Worm (Caenorhabditis elegans) whole organism, L4 larva: ENCODE data around the gene srh-115.

Experiments used
- F10B5.3 ChIP-seq: sonication (generic microtip); optimal IDR thresholded peaks from 2 replicates; lab custom pipeline; 2016; ENCODE audit warnings: mild to moderate bottlenecking, missing genetic modification characterization, missing compliant biosample characterization
- F37D6.2 ChIP-seq: sonication (generic microtip); optimal IDR thresholded peaks from 2 replicates; lab custom pipeline; 2016; ENCODE audit warnings: mild to moderate bottlenecking, missing genetic modification characterization, missing compliant biosample characterization
- F44E2.7 ChIP-seq: fragments of 200-800 bp; sonication (Bioruptor generic); IDR thresholded peaks from 2 replicates; pipeline ENCODE4 v2.1.2; 2022; ENCODE audit warnings: missing genetic modification characterization, missing compliant biosample characterization
- F49E8.2 ChIP-seq: sonication (generic microtip); optimal IDR thresholded peaks from 2 replicates; lab custom pipeline; 2016; ENCODE audit warnings: missing compliant biosample characterization, mild to moderate bottlenecking, missing genetic modification characterization, borderline replicate concordance
- T26A8.4 ChIP-seq: fragments of 200-800 bp; sonication (Bioruptor generic); IDR thresholded peaks from 2 replicates; pipeline ENCODE4 v1.3.6; 2022; ENCODE audit warnings: missing genetic modification characterization, missing compliant biosample characterization
- Y105C5A.15 ChIP-seq: fragments of 200-800 bp; sonication (Bioruptor generic); IDR thresholded peaks from 2 replicates; pipeline ENCODE4 v1.3.6; 2022; ENCODE audit warnings: missing genetic modification characterization, missing compliant biosample characterization
- ceh-20 ChIP-seq: fragments of 200-800 bp; sonication (Bioruptor generic); IDR thresholded peaks from 2 replicates; pipeline ENCODE4 v1.3.6; 2022; ENCODE audit warnings: missing genetic modification reagents, missing genetic modification characterization, missing compliant biosample characterization
- ceh-28 ChIP-seq: fragments of 150-350 bp; optimal IDR thresholded peaks from 2 replicates; lab custom pipeline; 2014; ENCODE audit warnings: missing biosample characterization, missing genetic modification reagents, missing genetic modification characterization
- ceh-82 ChIP-seq: sonication (generic microtip); optimal IDR thresholded peaks from 2 replicates; lab custom pipeline; 2017; ENCODE audit warnings: missing biosample characterization, missing genetic modification characterization
- ces-1 ChIP-seq: fragments of 150-350 bp; sonication (generic microtip); optimal IDR thresholded peaks from 4 replicates; lab custom pipeline; 2014; ENCODE audit warnings: missing biosample characterization, missing genetic modification reagents, missing genetic modification characterization
- dmd-8 ChIP-seq: fragments of 200-800 bp; sonication (Bioruptor generic); IDR thresholded peaks from 2 replicates; pipeline ENCODE4 v1.3.6; 2022; ENCODE audit warnings: missing genetic modification characterization, missing compliant biosample characterization
- dpl-1 ChIP-seq: fragments of 150-350 bp; optimal IDR thresholded peaks from 2 replicates; lab custom pipeline; 2014; ENCODE audit warnings: missing biosample characterization, missing genetic modification reagents, missing genetic modification characterization
- fkh-10 ChIP-seq: fragments of 150-350 bp; optimal IDR thresholded peaks from 2 replicates; lab custom pipeline; 2014; ENCODE audit warnings: missing biosample characterization, missing genetic modification reagents, missing genetic modification characterization
- fos-1 ChIP-seq: fragments of 150-350 bp; optimal IDR thresholded peaks from 2 replicates; lab custom pipeline; 2014; ENCODE audit warnings: missing biosample characterization, missing genetic modification characterization
- gei-8 ChIP-seq: fragments of 200-800 bp; sonication (Bioruptor generic); optimal IDR thresholded peaks from 2 replicates; lab custom pipeline; 2018; ENCODE audit warnings: mild to moderate bottlenecking, missing genetic modification characterization, missing compliant biosample characterization
- hlh-11 ChIP-seq: fragments of 200-800 bp; sonication (Bioruptor generic); optimal IDR thresholded peaks from 2 replicates; lab custom pipeline; 2018; ENCODE audit warnings: mild to moderate bottlenecking, missing genetic modification characterization, missing compliant biosample characterization
- hlh-30 ChIP-seq: sonication (generic microtip); optimal IDR thresholded peaks from 2 replicates; lab custom pipeline; 2017; ENCODE audit warnings: antibody characterized with exemption, mild to moderate bottlenecking, missing genetic modification characterization, missing compliant biosample characterization; ENCODE audit not compliant: insufficient read depth
- jun-1 ChIP-seq: fragments of 150-350 bp; optimal IDR thresholded peaks from 2 replicates; lab custom pipeline; 2014; ENCODE audit warnings: missing biosample characterization, missing genetic modification reagents, missing genetic modification characterization
- lim-7 ChIP-seq: fragments of 200-800 bp; sonication (Bioruptor generic); IDR thresholded peaks from 2 replicates; pipeline ENCODE4 v1.3.6; 2022; ENCODE audit warnings: missing genetic modification characterization, missing compliant biosample characterization
- lin-1 ChIP-seq: fragments of 200-800 bp; sonication (Bioruptor generic); IDR thresholded peaks from 2 replicates; pipeline ENCODE4 v1.3.6; 2022; ENCODE audit warnings: missing genetic modification reagents, missing genetic modification characterization, missing compliant biosample characterization
- lin-29 ChIP-seq: fragments of 200-800 bp; sonication (Bioruptor generic); IDR thresholded peaks from 2 replicates; pipeline ENCODE4 v1.3.6; 2022; ENCODE audit warnings: missing genetic modification reagents, missing genetic modification characterization, missing compliant biosample characterization
- lin-39 ChIP-seq: fragments of 150-350 bp; optimal IDR thresholded peaks from 2 replicates; lab custom pipeline; 2014; ENCODE audit warnings: missing biosample characterization, missing genetic modification reagents, missing genetic modification characterization
- lsy-2 ChIP-seq, 2 experiments: fragments of 150-350 bp in 1 of 2; sonication (generic microtip) in 1 of 2; optimal IDR thresholded peaks; 2 replicates each; lab custom pipeline; 2014 to 2017; ENCODE audit warnings: missing biosample characterization in 2 of 2, missing genetic modification characterization in 2 of 2
- madf-9 ChIP-seq: fragments of 200-800 bp; sonication (Bioruptor generic); conservative IDR thresholded peaks from 2 replicates; pipeline ENCODE4 v1.3.6; 2022; ENCODE audit warnings: missing genetic modification reagents, missing genetic modification characterization, missing compliant biosample characterization
- mxl-2 ChIP-seq: fragments of 200-800 bp; sonication (Bioruptor generic); conservative IDR thresholded peaks from 2 replicates; pipeline ENCODE4 v1.3.6; 2022; ENCODE audit warnings: missing genetic modification reagents, missing genetic modification characterization, missing compliant biosample characterization
- nhr-41 ChIP-seq: fragments of 200-800 bp; sonication (Bioruptor generic); IDR thresholded peaks from 2 replicates; pipeline ENCODE4 v1.3.6; 2022; ENCODE audit warnings: missing genetic modification reagents, missing genetic modification characterization, missing compliant biosample characterization
- nhr-6 ChIP-seq: fragments of 150-350 bp; optimal IDR thresholded peaks from 2 replicates; lab custom pipeline; 2014; ENCODE audit warnings: missing biosample characterization, missing genetic modification characterization
- nhr-77 ChIP-seq: fragments of 150-350 bp; optimal IDR thresholded peaks from 2 replicates; lab custom pipeline; 2014; ENCODE audit warnings: missing biosample characterization, missing genetic modification characterization
- pha-4 ChIP-seq, 2 experiments: fragments of 150-350 bp in 1 of 2; fragments of 200-800 bp in 1 of 2; sonication (Bioruptor generic) in 1 of 2; IDR thresholded peaks in 1 of 2; optimal IDR thresholded peaks in 1 of 2; 2 replicates each; pipeline versions ENCODE4 v1.3.6 to Lab custom; 2014 to 2022; ENCODE audit warnings: missing genetic modification characterization in 2 of 2, missing genetic modification reagents in 2 of 2, missing biosample characterization in 1 of 2, missing compliant biosample characterization in 1 of 2
- pqm-1 ChIP-seq: sonication (generic microtip); optimal IDR thresholded peaks from 2 replicates; lab custom pipeline; 2017; ENCODE audit warnings: missing biosample characterization, missing genetic modification characterization
- set-16 ChIP-seq: fragments of 200-800 bp; sonication (Bioruptor generic); IDR thresholded peaks from 2 replicates; pipeline ENCODE4 v1.3.6; 2022; ENCODE audit warnings: missing genetic modification reagents, missing genetic modification characterization, missing compliant biosample characterization
- skn-1 ChIP-seq: fragments of 150-350 bp; optimal IDR thresholded peaks from 2 replicates; lab custom pipeline; 2014; ENCODE audit warnings: missing biosample characterization, missing genetic modification characterization
- snpc-1.2 ChIP-seq: fragments of 200-800 bp; sonication (Bioruptor generic); IDR thresholded peaks from 2 replicates; pipeline ENCODE4 v1.3.6; 2022; ENCODE audit warnings: missing genetic modification reagents, missing genetic modification characterization, missing compliant biosample characterization
- snpc-4 ChIP-seq: fragments of 150-350 bp; optimal IDR thresholded peaks from 2 replicates; lab custom pipeline; 2014; ENCODE audit warnings: missing biosample characterization, missing genetic modification characterization
- tag-97 ChIP-seq: fragments of 200-800 bp; sonication (Bioruptor generic); IDR thresholded peaks from 2 replicates; pipeline ENCODE4 v1.3.6; 2022; ENCODE audit warnings: missing genetic modification characterization, missing compliant biosample characterization
- unc-130 ChIP-seq: sonication (generic microtip); optimal IDR thresholded peaks from 2 replicates; lab custom pipeline; 2016; ENCODE audit warnings: missing genetic modification reagents, missing genetic modification characterization, missing compliant biosample characterization
- unc-39 ChIP-seq: sonication (generic microtip); optimal IDR thresholded peaks from 2 replicates; lab custom pipeline; 2017; ENCODE audit warnings: missing biosample characterization, missing genetic modification characterization
- zag-1 ChIP-seq: fragments of 150-350 bp; optimal IDR thresholded peaks from 2 replicates; lab custom pipeline; 2014; ENCODE audit warnings: missing biosample characterization, missing genetic modification characterization
- zfp-2 ChIP-seq: sonication (generic microtip); optimal IDR thresholded peaks from 2 replicates; lab custom pipeline; 2016; ENCODE audit warnings: mild to moderate bottlenecking, missing genetic modification characterization, missing compliant biosample characterization
- zfp-3 ChIP-seq: fragments of 200-800 bp; sonication (Bioruptor generic); conservative IDR thresholded peaks from 2 replicates; pipeline ENCODE4 v1.3.6; 2022; ENCODE audit warnings: missing genetic modification reagents, missing genetic modification characterization, missing compliant biosample characterization
- zip-11 ChIP-seq: fragments of 200-800 bp; sonication (Bioruptor generic); IDR thresholded peaks from 2 replicates; pipeline ENCODE4 v1.3.6; 2022; ENCODE audit warnings: missing genetic modification characterization, missing compliant biosample characterization
- ztf-11 ChIP-seq: fragments of 150-350 bp; optimal IDR thresholded peaks from 2 replicates; lab custom pipeline; 2014; ENCODE audit warnings: missing biosample characterization, missing genetic modification characterization

Gene srh-115

ce11 chrV:17217690-17218089, 37.9 kb upstream of the srh-115 start, which contains the start of gene srbc-62:
Gene srbc-62, plus strand, starts transcription at chrV:17217990.
- TF ChIP-seq pha-4 (GFP tag; IDR thresholded peaks at IDR 0.05; lab: Robert Waterston, UW) (no peak), pha-4 (tag; optimal IDR thresholded peaks at IDR 0.05; lab: Kevin White, UChicago) (no peak), snpc-4 (tag; lab: Kevin White, UChicago) (no peak), tag-97 (GFP tag; lab: Robert Waterston, UW) (no peak), hlh-30 (no peak), jun-1 (tag; lab: Kevin White, UChicago) (no peak), lsy-2 (tag; optimal IDR thresholded peaks at IDR 0.05; lab: Kevin White, UChicago) (no peak), Y105C5A.15 (GFP tag; lab: Robert Waterston, UW) (no peak), mxl-2 (GFP tag; lab: Robert Waterston, UW) (no peak), unc-130 (GFP tag; lab: Kevin White, UChicago) (no peak), F10B5.3 (tag; lab: Kevin White, UChicago) (no peak), pqm-1 (tag; lab: Kevin White, UChicago) (no peak), madf-9 (no peak), zfp-3 (no peak), fkh-10 (no peak), nhr-6 (tag; lab: Kevin White, UChicago) (no peak)

- TF ChIP-seq tag-97 (GFP tag; lab: Robert Waterston, UW) (no peak), unc-39 (tag; lab: Kevin White, UChicago) (no peak), zip-11 (GFP tag; lab: Robert Waterston, UW) (no peak), ces-1 (no peak), nhr-41 (GFP tag; lab: Robert Waterston, UW) (no peak), ceh-20 (no peak), F37D6.2 (tag; lab: Kevin White, UChicago) (no peak), gei-8 (no peak), dmd-8 (no peak), T26A8.4 (GFP tag; lab: Robert Waterston, UW) (no peak), F49E8.2 (tag; lab: Kevin White, UChicago) (no peak), set-16 (GFP tag; lab: Robert Waterston, UW) (no peak), skn-1 (tag; lab: Kevin White, UChicago) (no peak)
- TF ChIP-seq, all 104 proteins: peak for 0
Observed at ce11 chrV:17220345-17220744, 35.2 kb upstream of the srh-115 start, which contains the start of gene srh-109. Gene srh-109, minus strand, starts transcription at chrV:17220445.

- no peak for TF ChIP-seq lin-39 (tag; lab: Kevin White, UChicago)
- no peak for TF ChIP-seq ceh-28
- TF ChIP-seq dpl-1 (GFP tag; lab: Kevin White, UChicago): no peak
- no peak for TF ChIP-seq zfp-2 (tag; lab: Kevin White, UChicago)
- no peak for TF ChIP-seq snpc-1.2 (GFP tag; lab: Robert Waterston, UW)
- TF ChIP-seq lim-7 (GFP tag; lab: Robert Waterston, UW): no peak
- TF ChIP-seq mxl-2 (GFP tag; lab: Robert Waterston, UW): no peak
- no peak for TF ChIP-seq F49E8.2 (tag; lab: Kevin White, UChicago)
- no peak for TF ChIP-seq lin-1 (GFP tag; lab: Robert Waterston, UW)
- no peak for TF ChIP-seq ces-1
- TF ChIP-seq hlh-11 (tag; lab: Kevin White, UChicago): no peak
- no peak for TF ChIP-seq F44E2.7 (GFP tag; lab: Robert Waterston, UW)
- TF ChIP-seq lin-29 (GFP tag; lab: Robert Waterston, UW): no peak
- TF ChIP-seq lsy-2 (tag; optimal IDR thresholded peaks at IDR 0.05; lab: Kevin White, UChicago): no peak
- no peak for TF ChIP-seq ztf-11 (tag; lab: Kevin White, UChicago)
- TF ChIP-seq fos-1 (tag; lab: Kevin White, UChicago): no peak
- no peak for TF ChIP-seq ceh-20
- TF ChIP-seq nhr-77: no peak
- no peak for TF ChIP-seq ceh-82 (tag; lab: Kevin White, UChicago)
- TF ChIP-seq zag-1: no peak
- TF ChIP-seq, all 104 proteins: peak for 0
Observed at ce11 chrV:17223305-17223704, 32.2 kb upstream of the srh-115 start, which contains the start of gene srh-252. Gene srh-252, minus strand, starts transcription at chrV:17223405.
